Fruit fly (Drosophila melanogaster) whole organism, embryonic: ENCODE measurements around the gene Src64B.

Experiments
- ATbp ChIP-seq: fragments of 200-800 bp; sonication (Bioruptor generic); optimal IDR thresholded peaks from 2 replicates; lab custom pipeline; 2017; ENCODE audit warnings: missing biosample characterization, mild to moderate bottlenecking, missing genetic modification characterization, missing genetic modification reagents
- B-H2 ChIP-seq: fragments of 200-800 bp; sonication (Bioruptor generic); optimal IDR thresholded peaks from 2 replicates; lab custom pipeline; 2018; ENCODE audit warnings: missing biosample characterization, mild to moderate bottlenecking, missing genetic modification characterization
- CG11247 ChIP-seq: fragments of 200-800 bp; sonication (Bioruptor generic); IDR thresholded peaks from 2 replicates; pipeline ENCODE4 v1.3.6; 2022; ENCODE audit warnings: missing biosample characterization, missing genetic modification characterization
- CG11723 ChIP-seq: fragments of 200-800 bp; sonication (Bioruptor generic); optimal IDR thresholded peaks from 2 replicates; lab custom pipeline; 2017; ENCODE audit warnings: missing biosample characterization, mild to moderate bottlenecking, missing genetic modification characterization
- CG1233 ChIP-seq: fragments of 200-800 bp; sonication (Bioruptor generic); optimal IDR thresholded peaks from 4 replicates; lab custom pipeline; 2018; ENCODE audit warnings: missing biosample characterization, mild to moderate bottlenecking, missing genetic modification characterization
- CG1529 ChIP-seq: fragments of 200-800 bp; sonication (Bioruptor generic); optimal IDR thresholded peaks from 3 replicates; lab custom pipeline; 2018; ENCODE audit warnings: missing biosample characterization, missing genetic modification characterization
- CG15601 ChIP-seq: fragments of 200-800 bp; sonication (Bioruptor generic); optimal IDR thresholded peaks from 3 replicates; lab custom pipeline; 2019; ENCODE audit warnings: missing biosample characterization, mild to moderate bottlenecking, missing genetic modification characterization, moderate library complexity
- CG17385 ChIP-seq: fragments of 200-800 bp; sonication (Bioruptor generic); optimal IDR thresholded peaks from 3 replicates; lab custom pipeline; 2018; ENCODE audit warnings: missing biosample characterization, mild to moderate bottlenecking, missing genetic modification characterization
- CG17802 ChIP-seq: fragments of 200-800 bp; sonication (Bioruptor generic); optimal IDR thresholded peaks from 2 replicates; lab custom pipeline; 2018; ENCODE audit warnings: missing biosample characterization, mild to moderate bottlenecking, missing genetic modification characterization, moderate library complexity
- CG2120 ChIP-seq: fragments of 200-800 bp; sonication (Bioruptor generic); optimal IDR thresholded peaks from 3 replicates; lab custom pipeline; 2016; ENCODE audit warnings: missing biosample characterization, missing genetic modification characterization
- CG2199 ChIP-seq: fragments of 200-800 bp; sonication (Bioruptor generic); IDR thresholded peaks from 3 replicates; pipeline ENCODE4 v1.3.6; 2022; ENCODE audit warnings: missing biosample characterization, missing genetic modification characterization
- CG33213 ChIP-seq: fragments of 200-800 bp; sonication (Bioruptor generic); optimal IDR thresholded peaks from 3 replicates; lab custom pipeline; 2016; ENCODE audit warnings: missing biosample characterization, missing genetic modification characterization
- CG3838 ChIP-seq: fragments of 200-800 bp; sonication (Bioruptor generic); optimal IDR thresholded peaks from 3 replicates; lab custom pipeline; 2016; ENCODE audit warnings: missing biosample characterization, missing genetic modification characterization
- CG3847 ChIP-seq: fragments of 200-800 bp; sonication (Bioruptor generic); IDR thresholded peaks from 2 replicates; pipeline ENCODE4 v1.3.6; 2022; ENCODE audit warnings: missing biosample characterization, missing genetic modification characterization
- CG6254 ChIP-seq: fragments of 200-800 bp; sonication (Bioruptor generic); optimal IDR thresholded peaks from 3 replicates; lab custom pipeline; 2017; ENCODE audit warnings: mild to moderate bottlenecking, missing biosample characterization, missing genetic modification reagents, missing genetic modification characterization
- CG8281 ChIP-seq: fragments of 200-800 bp; sonication (Bioruptor generic); optimal IDR thresholded peaks from 2 replicates; lab custom pipeline; 2018; ENCODE audit warnings: missing biosample characterization, mild to moderate bottlenecking, missing genetic modification characterization, moderate library complexity
- CG9817 ChIP-seq: fragments of 200-800 bp; sonication (Bioruptor generic); optimal IDR thresholded peaks from 2 replicates; lab custom pipeline; 2018; ENCODE audit warnings: missing biosample characterization, mild to moderate bottlenecking, missing genetic modification characterization, moderate library complexity
- Chrac-16 ChIP-seq: fragments of 200-800 bp; sonication (Bioruptor generic); optimal IDR thresholded peaks from 3 replicates; lab custom pipeline; 2016; ENCODE audit warnings: missing biosample characterization, missing genetic modification characterization
- CrebB ChIP-seq: fragments of 200-800 bp; sonication (Bioruptor generic); optimal IDR thresholded peaks from 3 replicates; lab custom pipeline; 2018; ENCODE audit warnings: missing biosample characterization, mild to moderate bottlenecking, missing genetic modification characterization
- D ChIP-seq, 2 experiments: fragments of 200-800 bp in 1 of 2; fragments of >200 bp in 1 of 2; sonication (Bioruptor generic) in 1 of 2; optimal IDR thresholded peaks; 2 replicates in 1 of 2; 3 replicates in 1 of 2; lab custom pipeline; 2017; ENCODE audit warnings: mild to moderate bottlenecking in 1 of 2, missing biosample characterization in 1 of 2, missing genetic modification characterization in 1 of 2, missing genetic modification reagents in 1 of 2
- D19A ChIP-seq: fragments of 200-800 bp; optimal IDR thresholded peaks from 3 replicates; lab custom pipeline; 2019; ENCODE audit warnings: missing biosample characterization, mild to moderate bottlenecking, missing genetic modification characterization, moderate library complexity
- Dek ChIP-seq: fragments of 200-800 bp; sonication (Bioruptor generic); optimal IDR thresholded peaks from 3 replicates; lab custom pipeline; 2019; ENCODE audit warnings: missing biosample characterization, mild to moderate bottlenecking, missing genetic modification characterization, moderate library complexity
- Dref ChIP-seq: fragments of 200-800 bp; sonication (Bioruptor generic); IDR thresholded peaks from 2 replicates; pipeline ENCODE4 v1.3.6; 2022; ENCODE audit warnings: missing biosample characterization, missing genetic modification characterization
- E2f2 ChIP-seq: fragments of 200-800 bp; sonication (Bioruptor generic); IDR thresholded peaks from 2 replicates; pipeline ENCODE4 v1.3.6; 2022; ENCODE audit warnings: missing biosample characterization, missing genetic modification characterization
- HHEX ChIP-seq: fragments of 200-800 bp; sonication (Bioruptor generic); optimal IDR thresholded peaks from 3 replicates; lab custom pipeline; 2017; ENCODE audit warnings: missing biosample characterization, mild to moderate bottlenecking, missing genetic modification characterization, missing genetic modification reagents
- Lhr ChIP-seq: fragments of 200-800 bp; sonication (Bioruptor generic); optimal IDR thresholded peaks from 3 replicates; lab custom pipeline; 2017; ENCODE audit warnings: mild to moderate bottlenecking, missing biosample characterization, missing genetic modification reagents, missing genetic modification characterization
- Lpt ChIP-seq: fragments of >200 bp; optimal IDR thresholded peaks from 2 replicates; lab custom pipeline; 2018; ENCODE audit warnings: missing biosample characterization, missing genetic modification characterization
- Med ChIP-seq: fragments of 200-800 bp; sonication (Bioruptor generic); peaks from one replicate; lab custom pipeline; 2016; ENCODE audit warnings: missing biosample characterization, missing genetic modification characterization, mild to moderate bottlenecking, inconsistent platforms, moderate library complexity
- NFAT ChIP-seq: fragments of 200-800 bp; sonication (Bioruptor generic); IDR thresholded peaks from 2 replicates; pipeline ENCODE4 v1.3.6; 2022; ENCODE audit warnings: missing biosample characterization, missing genetic modification characterization
- Neu2 ChIP-seq: fragments of 200-800 bp; sonication (Bioruptor generic); optimal IDR thresholded peaks from 3 replicates; lab custom pipeline; 2016; ENCODE audit warnings: missing biosample characterization, missing genetic modification characterization, borderline replicate concordance
- Rfx ChIP-seq: fragments of 200-800 bp; sonication (Bioruptor generic); IDR thresholded peaks from 2 replicates; pipeline ENCODE4 v1.3.6; 2022; ENCODE audit warnings: missing biosample characterization, missing genetic modification characterization
- Side ChIP-seq: fragments of 200-800 bp; sonication (Bioruptor generic); optimal IDR thresholded peaks from 2 replicates; lab custom pipeline; 2016; ENCODE audit warnings: missing biosample characterization, missing genetic modification characterization
- Taf1 ChIP-seq: fragments of 200-800 bp; sonication (Bioruptor generic); IDR thresholded peaks from 2 replicates; pipeline ENCODE4 v1.3.6; 2022; ENCODE audit warnings: missing biosample characterization, missing genetic modification characterization
- Usf ChIP-seq: fragments of 200-800 bp; sonication (Bioruptor generic); optimal IDR thresholded peaks from 2 replicates; lab custom pipeline; 2017; ENCODE audit warnings: missing genotype, missing biosample characterization, missing genetic modification characterization
- chm ChIP-seq: fragments of 200-800 bp; sonication (Bioruptor generic); IDR thresholded peaks from 2 replicates; pipeline ENCODE4 v1.3.6; 2022; ENCODE audit warnings: missing biosample characterization, missing genetic modification characterization
- corto ChIP-seq: fragments of 200-800 bp; sonication (Bioruptor generic); optimal IDR thresholded peaks from 2 replicates; lab custom pipeline; 2016; ENCODE audit warnings: missing biosample characterization, mild to moderate bottlenecking, missing genetic modification characterization, moderate library complexity
- emc ChIP-seq: fragments of 200-800 bp; sonication (Bioruptor generic); optimal IDR thresholded peaks from 2 replicates; lab custom pipeline; 2016; ENCODE audit warnings: missing biosample characterization, missing genetic modification characterization
- fu2 ChIP-seq: fragments of 200-800 bp; sonication (Bioruptor generic); optimal IDR thresholded peaks from 2 replicates; lab custom pipeline; 2016; ENCODE audit warnings: missing biosample characterization, missing genetic modification characterization
- gsb ChIP-seq: fragments of 200-800 bp; sonication (Bioruptor generic); IDR thresholded peaks from 2 replicates; pipeline ENCODE4 v1.3.6; 2022; ENCODE audit warnings: missing biosample characterization, missing genetic modification characterization
- ham ChIP-seq: fragments of 200-800 bp; sonication (Bioruptor generic); IDR thresholded peaks from 2 replicates; pipeline ENCODE4 v1.3.6; 2022; ENCODE audit warnings: missing biosample characterization, missing genetic modification characterization
- her ChIP-seq: fragments of 200-800 bp; sonication (Bioruptor generic); optimal IDR thresholded peaks from 2 replicates; lab custom pipeline; 2016; ENCODE audit warnings: missing biosample characterization, missing genetic modification characterization
- insv ChIP-seq, 2 experiments: fragments of 200-800 bp; sonication (Bioruptor generic); optimal IDR thresholded peaks; 3 replicates each; lab custom pipeline; 2016 to 2018; ENCODE audit warnings: missing biosample characterization in 2 of 2, missing genetic modification characterization in 2 of 2
- inv ChIP-seq: fragments of 200-800 bp; sonication (Bioruptor generic); IDR thresholded peaks from 2 replicates; pipeline ENCODE4 v1.3.6; 2022; ENCODE audit warnings: missing biosample characterization, missing genetic modification characterization; ENCODE audit not compliant: partially characterized antibody
- kah ChIP-seq: fragments of 200-800 bp; sonication (Bioruptor generic); optimal IDR thresholded peaks from 2 replicates; lab custom pipeline; 2018; ENCODE audit warnings: missing biosample characterization, mild to moderate bottlenecking, missing genetic modification characterization
- kay ChIP-seq: fragments of 200-800 bp; sonication (Bioruptor generic); optimal IDR thresholded peaks from 2 replicates; lab custom pipeline; 2016; ENCODE audit warnings: missing biosample characterization, missing genetic modification characterization
- kni ChIP-seq: fragments of 200-800 bp; sonication (Bioruptor generic); optimal IDR thresholded peaks from 3 replicates; lab custom pipeline; 2017; ENCODE audit warnings: mild to moderate bottlenecking, missing biosample characterization, missing genetic modification reagents, missing genetic modification characterization
- pan ChIP-seq, 4 experiments: fragments of >200 bp in 3 of 4; fragments of 200-800 bp in 1 of 4; sonication (Bioruptor generic) in 1 of 4; optimal IDR thresholded peaks in 3 of 4; IDR thresholded peaks in 1 of 4; 2 replicates each; pipeline versions ENCODE4 v1.3.6 to Lab custom; 2017 to 2022; ENCODE audit warnings: missing biosample characterization in 2 of 4, missing genetic modification characterization in 2 of 4, mixed read lengths in 1 of 4
- pnt ChIP-seq: fragments of 200-800 bp; sonication (Bioruptor generic); optimal IDR thresholded peaks from 3 replicates; lab custom pipeline; 2016; ENCODE audit warnings: missing biosample characterization, missing genetic modification characterization
- sd ChIP-seq: fragments of 200-800 bp; sonication (Bioruptor generic); optimal IDR thresholded peaks from 3 replicates; lab custom pipeline; 2018; ENCODE audit warnings: missing biosample characterization, mild to moderate bottlenecking, missing genetic modification characterization, moderate library complexity
- slbo ChIP-seq: fragments of 200-800 bp; sonication (Bioruptor generic); IDR thresholded peaks from 2 replicates; pipeline ENCODE4 v1.3.6; 2022; ENCODE audit warnings: missing biosample characterization, missing genetic modification characterization

Gene Src64B

dm6 chr3L:4553395-4553794, 72.6 kb downstream of the Src64B start (continued):
- peak; percentile 19 for TF ChIP-seq Dek
- TF ChIP-seq CG33213, result peak; percentile 51
- TF ChIP-seq ATbp (GFP tag; lab: Kevin White, UChicago), result no peak
- no peak for TF ChIP-seq B-H2 (GFP tag; lab: Kevin White, UChicago)
- TF ChIP-seq gsb, result no peak
- TF ChIP-seq HHEX (GFP tag; lab: Kevin White, UChicago), result no peak
- TF ChIP-seq Dref (GFP tag; lab: Robert Waterston, UW), result no peak
- no peak for TF ChIP-seq CG17802 (tag; lab: Kevin White, UChicago)
- no peak for TF ChIP-seq insv (GFP tag; optimal IDR thresholded peaks at IDR 0.05; lab: Kevin White, UChicago)
- TF ChIP-seq kay (GFP tag; lab: Kevin White, UChicago), result no peak
- TF ChIP-seq Lhr, result peak; percentile 83
- TF ChIP-seq CG8281 (tag; lab: Kevin White, UChicago), result no peak
- peak; percentile 40 for TF ChIP-seq CG3847
- TF ChIP-seq kni (GFP tag; lab: Kevin White, UChicago), result no peak
- peak; percentile 8 for TF ChIP-seq CG2120 (GFP tag; lab: Kevin White, UChicago)
- peak; percentile 14; the same call in 1 of the 2 replicates for TF ChIP-seq slbo
- no peak for TF ChIP-seq sd (tag; lab: Kevin White, UChicago)
- TF ChIP-seq kah (GFP tag; lab: Kevin White, UChicago), result no peak
- no peak for TF ChIP-seq Lpt (GFP tag; lab: Kevin White, UChicago)
- no peak for TF ChIP-seq CG1233 (GFP tag; lab: Kevin White, UChicago)
- TF ChIP-seq pan (optimal IDR thresholded peaks at IDR 0.05; lab: Kevin White, UChicago), result no peak
- TF ChIP-seq pan (GFP tag; optimal IDR thresholded peaks at IDR 0.05 in 1 of 2, IDR thresholded peaks at IDR 0.05 in 1 of 2), result no peak
- TF ChIP-seq chm (GFP tag; lab: Robert Waterston, UW), result no peak
- TF ChIP-seq corto (GFP tag; lab: Kevin White, UChicago), result no peak
- TF ChIP-seq Usf (GFP tag; lab: Kevin White, UChicago), result no peak
- no peak for TF ChIP-seq D (optimal IDR thresholded peaks at IDR 0.05; lab: Kevin White, UChicago)
- TF ChIP-seq D (GFP tag; optimal IDR thresholded peaks at IDR 0.05; lab: Kevin White, UChicago), result no peak
- TF ChIP-seq CrebB (tag; lab: Kevin White, UChicago), result no peak
- TF ChIP-seq ham (GFP tag; lab: Robert Waterston, UW), result no peak
- no peak for TF ChIP-seq emc (GFP tag; lab: Kevin White, UChicago)
- TF ChIP-seq inv, result no peak; the same call in 1 of the 2 replicates
- TF ChIP-seq fu2, result no peak
- no peak for TF ChIP-seq CG3838
- TF ChIP-seq Taf1, result no peak
- peak; percentile 69 for TF ChIP-seq Med (GFP tag; lab: Kevin White, UChicago)
- TF ChIP-seq CG11723 (GFP tag; lab: Kevin White, UChicago), result no peak
- no peak for TF ChIP-seq her (GFP tag; lab: Kevin White, UChicago)
- TF ChIP-seq pnt (GFP tag; lab: Kevin White, UChicago), result no peak
- TF ChIP-seq D19A (tag; lab: Kevin White, UChicago), result no peak
- TF ChIP-seq CG9817 (tag; lab: Kevin White, UChicago), result no peak
- no peak for TF ChIP-seq NFAT
- TF ChIP-seq CG1529 (GFP tag; lab: Kevin White, UChicago), result no peak
- TF ChIP-seq E2f2 (GFP tag; lab: Robert Waterston, UW), result peak; percentile 94
- no peak for TF ChIP-seq CG6254 (GFP tag; lab: Kevin White, UChicago)
- TF ChIP-seq Neu2, result no peak
- TF ChIP-seq Chrac-16 (GFP tag; lab: Kevin White, UChicago), result peak; percentile 4
- peak; percentile 18 for TF ChIP-seq CG15601 (tag; lab: Kevin White, UChicago)
- TF ChIP-seq Side (GFP tag; lab: Kevin White, UChicago), result no peak
- TF ChIP-seq CG2199, result peak; percentile 90; the same call in 2 of the 3 replicates
- TF ChIP-seq Rfx, result no peak; the same call in 1 of the 2 replicates
- TF ChIP-seq CG17385 (GFP tag; lab: Kevin White, UChicago), result no peak
- no peak for TF ChIP-seq CG11247 (GFP tag; lab: Robert Waterston, UW)
